Worm (Caenorhabditis elegans) whole organism, L4 larva: ENCODE measurements around the gene phy-4.

Experiments
- ZK337.2 ChIP-seq: fragments of 200-800 bp; sonication (Bioruptor generic); IDR thresholded peaks from 2 replicates; pipeline ENCODE4 v1.3.6; 2022; ENCODE audit warnings: missing genetic modification reagents, missing genetic modification characterization, missing compliant biosample characterization
- ama-1 ChIP-seq: fragments of 150-350 bp; optimal IDR thresholded peaks from 2 replicates; lab custom pipeline; 2014; ENCODE audit warnings: inconsistent platforms, mixed read lengths
- arid-1 ChIP-seq: fragments of 200-800 bp; sonication (Bioruptor generic); conservative IDR thresholded peaks from 2 replicates; pipeline ENCODE4 v1.3.6; 2022; ENCODE audit warnings: missing genetic modification reagents, missing genetic modification characterization, missing compliant biosample characterization
- ceh-32 ChIP-seq: sonication (generic microtip); optimal IDR thresholded peaks from 2 replicates; lab custom pipeline; 2016; ENCODE audit warnings: mild to moderate bottlenecking, missing genetic modification characterization, missing compliant biosample characterization; ENCODE audit not compliant: poor library complexity
- fos-1 ChIP-seq: fragments of 150-350 bp; optimal IDR thresholded peaks from 2 replicates; lab custom pipeline; 2014; ENCODE audit warnings: missing biosample characterization, missing genetic modification characterization
- nhr-237 ChIP-seq: sonication (generic microtip); optimal IDR thresholded peaks from 2 replicates; lab custom pipeline; 2017; ENCODE audit warnings: missing biosample characterization, missing genetic modification characterization
- nhr-76 ChIP-seq: fragments of 150-350 bp; optimal IDR thresholded peaks from 2 replicates; lab custom pipeline; 2014; ENCODE audit warnings: missing biosample characterization, missing genetic modification characterization
- unc-39 ChIP-seq: sonication (generic microtip); optimal IDR thresholded peaks from 2 replicates; lab custom pipeline; 2017; ENCODE audit warnings: missing biosample characterization, missing genetic modification characterization
- zfp-3 ChIP-seq: fragments of 200-800 bp; sonication (Bioruptor generic); conservative IDR thresholded peaks from 2 replicates; pipeline ENCODE4 v1.3.6; 2022; ENCODE audit warnings: missing genetic modification reagents, missing genetic modification characterization, missing compliant biosample characterization

ce11 chrV:19485261-19485660 is 28.2 kb downstream of the phy-4 start, which contains the start of gene Y43F8B.28:
- TF ChIP-seq ceh-32 (tag; lab: Kevin White, UChicago) = no peak
- TF ChIP-seq unc-39 (tag; lab: Kevin White, UChicago) = no peak
- no peak for TF ChIP-seq ZK337.2 (GFP tag; lab: Robert Waterston, UW)
- TF ChIP-seq nhr-237 = no peak
- no peak for TF ChIP-seq zfp-3 (GFP tag; lab: Robert Waterston, UW)
- TF ChIP-seq arid-1 = no peak
- no peak for TF ChIP-seq nhr-76 (tag; lab: Kevin White, UChicago)
- no peak for TF ChIP-seq fos-1 (tag; lab: Kevin White, UChicago)
- TF ChIP-seq ama-1 = no peak
